Worm (Caenorhabditis elegans) whole organism, L2 larva: Measurements from ENCODE around the gene C28D4.8.

Source experiments
- ZK546.5 ChIP-seq: sonication (generic microtip); optimal IDR thresholded peaks from 2 replicates; lab custom pipeline; 2017; ENCODE audit warnings: missing biosample characterization, missing genetic modification characterization
- alr-1 ChIP-seq: fragments of 150-350 bp; optimal IDR thresholded peaks from 2 replicates; lab custom pipeline; 2014; ENCODE audit warnings: missing biosample characterization, missing genetic modification characterization
- ceh-82 ChIP-seq: fragments of 150-350 bp; optimal IDR thresholded peaks from 2 replicates; lab custom pipeline; 2014; ENCODE audit warnings: missing biosample characterization, missing genetic modification characterization
- snpc-4 ChIP-seq: fragments of 150-350 bp; optimal IDR thresholded peaks from 2 replicates; lab custom pipeline; 2014; ENCODE audit warnings: missing biosample characterization, missing genetic modification characterization
- unc-62 ChIP-seq: fragments of 150-350 bp; optimal IDR thresholded peaks from 2 replicates; lab custom pipeline; 2014; ENCODE audit warnings: missing biosample characterization, missing genetic modification reagents, missing genetic modification characterization

DNA sequence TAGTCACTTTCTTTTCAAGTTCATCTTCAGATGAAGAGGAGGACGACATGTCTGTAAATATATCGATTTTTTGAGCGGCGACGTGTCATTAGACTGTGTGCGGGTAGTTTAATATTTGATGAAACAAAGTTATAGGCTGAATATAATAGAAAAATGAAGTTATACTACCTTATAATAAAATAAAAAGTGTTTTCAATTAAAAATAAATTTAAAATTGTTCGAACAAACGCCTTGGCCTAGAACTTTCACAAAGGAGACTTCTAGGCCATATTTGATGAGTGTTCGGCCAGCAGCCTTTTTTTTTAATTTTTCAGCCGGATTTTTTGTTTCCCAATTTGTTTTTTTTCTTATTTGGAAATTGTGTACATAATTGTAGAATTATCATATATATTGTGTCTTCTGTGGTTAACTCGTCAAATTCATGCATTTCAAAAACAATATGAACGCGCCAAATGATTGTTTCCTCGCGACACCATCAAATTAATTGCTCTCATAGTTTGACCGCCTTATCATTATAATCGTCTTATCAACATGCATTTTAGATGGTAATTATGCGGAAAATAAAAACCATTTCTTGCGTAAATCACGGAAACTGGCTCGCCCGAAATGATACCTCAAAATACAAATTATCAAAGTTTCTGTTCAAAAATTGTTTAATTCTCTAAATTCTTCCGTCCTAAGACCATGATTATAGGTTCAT, 49.2 kb upstream of the C28D4.8 start, which contains the start of gene T13F2.2:
- TF ChIP-seq snpc-4 (tag; lab: Kevin White, UChicago) (no peak), unc-62 (GFP tag; lab: Kevin White, UChicago) (no peak), ceh-82 (no peak), ZK546.5 (no peak), alr-1 (no peak)
